Fruit fly (Drosophila melanogaster) whole organism, prepupa: Measurements from ENCODE around the gene Prosbeta3.

ENCODE experiments used
- Blimp-1 ChIP-seq: fragments of 200-800 bp; sonication (Bioruptor generic); optimal IDR thresholded peaks from 3 replicates; lab custom pipeline; 2017; ENCODE audit warnings: missing biosample characterization, missing genetic modification characterization, mild to moderate bottlenecking, moderate library complexity, missing genetic modification reagents
- Sox102F ChIP-seq: fragments of 200-800 bp; sonication (Bioruptor generic); optimal IDR thresholded peaks from 2 replicates; lab custom pipeline; 2016; ENCODE audit warnings: missing biosample characterization, mild to moderate bottlenecking, missing genetic modification characterization
- dac ChIP-seq: fragments of 200-800 bp; sonication (Bioruptor generic); optimal IDR thresholded peaks from 2 replicates; lab custom pipeline; 2017; ENCODE audit warnings: missing biosample characterization, mild to moderate bottlenecking, missing genetic modification characterization
- spab ChIP-seq: fragments of 200-800 bp; sonication (Bioruptor generic); optimal IDR thresholded peaks from 2 replicates; lab custom pipeline; 2017; ENCODE audit warnings: missing biosample characterization, mild to moderate bottlenecking, missing genetic modification characterization, missing genetic modification reagents
- vri ChIP-seq: fragments of 200-800 bp; sonication (Bioruptor generic); optimal IDR thresholded peaks from 3 replicates; lab custom pipeline; 2016; ENCODE audit warnings: missing biosample characterization, mild to moderate bottlenecking, missing genetic modification characterization

- peak; percentile 97 for TF ChIP-seq vri
- peak; percentile 99 for TF ChIP-seq spab (GFP tag; lab: Kevin White, UChicago)
- peak; percentile 98 for TF ChIP-seq Sox102F (GFP tag; lab: Kevin White, UChicago)
- peak; percentile 78 for TF ChIP-seq Blimp-1 (GFP tag; lab: Kevin White, UChicago)
- TF ChIP-seq dac = peak; percentile 99
Measured at dm6 chr3R:9031797-9032418, 25.9 kb upstream of the Prosbeta3 start.
